Fruit fly (Drosophila melanogaster) whole organism, wandering third instar larva: ENCODE results near the gene Rel.

Experiments used
- Abd-B ChIP-seq: fragments of >200 bp; optimal IDR thresholded peaks from 2 replicates; lab custom pipeline; 2017; ENCODE audit warnings: missing biosample characterization, missing genetic modification characterization
- CG32264 ChIP-seq: fragments of 200-800 bp; sonication (Bioruptor generic); optimal IDR thresholded peaks from 2 replicates; lab custom pipeline; 2016; ENCODE audit warnings: missing biosample characterization, missing genetic modification characterization
- CG9705 ChIP-seq: fragments of 200-800 bp; sonication (Bioruptor generic); optimal IDR thresholded peaks from 2 replicates; lab custom pipeline; 2018; ENCODE audit warnings: missing biosample characterization, mild to moderate bottlenecking, missing genetic modification characterization
- Dif ChIP-seq: fragments of 200-275, 200-300 bp; sonication (Bioruptor generic); optimal IDR thresholded peaks from 2 replicates; lab custom pipeline; 2018; ENCODE audit warnings: missing biosample characterization, missing genetic modification characterization; ENCODE audit not compliant: partially characterized antibody
- GATAd ChIP-seq: sonication (Bioruptor generic); optimal IDR thresholded peaks from 2 replicates; lab custom pipeline; 2016; ENCODE audit warnings: missing biosample characterization, missing genetic modification characterization
- HLH106 ChIP-seq: fragments of 200-800 bp; optimal IDR thresholded peaks from 3 replicates; lab custom pipeline; 2019; ENCODE audit warnings: missing biosample characterization, mild to moderate bottlenecking, missing genetic modification characterization, moderate library complexity
- Hnf4 ChIP-seq: fragments of 200-800 bp; sonication (Bioruptor generic); optimal IDR thresholded peaks from 2 replicates; lab custom pipeline; 2016; ENCODE audit warnings: missing biosample characterization, mild to moderate bottlenecking, missing genetic modification characterization
- Hr78 ChIP-seq: fragments of >200 bp; optimal IDR thresholded peaks from 2 replicates; lab custom pipeline; 2017; ENCODE audit warnings: missing biosample characterization, missing genetic modification characterization
- Hr83 ChIP-seq: fragments of 200-300 bp; sonication (Bioruptor generic); optimal IDR thresholded peaks from 2 replicates; lab custom pipeline; 2016; ENCODE audit warnings: missing biosample characterization, mild to moderate bottlenecking, missing genetic modification characterization, moderate library complexity; ENCODE audit not compliant: poor library complexity, severe bottlenecking
- Jra ChIP-seq: sonication (Bioruptor generic); optimal IDR thresholded peaks from 2 replicates; lab custom pipeline; 2016; ENCODE audit warnings: missing biosample characterization, missing genetic modification characterization
- Mio ChIP-seq: sonication (Bioruptor generic); optimal IDR thresholded peaks from 2 replicates; lab custom pipeline; 2016; ENCODE audit warnings: missing biosample characterization, missing genetic modification characterization
- N ChIP-seq: fragments of >200 bp; optimal IDR thresholded peaks from 2 replicates; lab custom pipeline; 2018; ENCODE audit warnings: missing biosample characterization, missing external identifiers, missing genetic modification characterization
- OdsH ChIP-seq: fragments of 200-800 bp; sonication (Bioruptor generic); optimal IDR thresholded peaks from 2 replicates; lab custom pipeline; 2016; ENCODE audit warnings: missing biosample characterization, mild to moderate bottlenecking, missing genetic modification characterization
- Rel ChIP-seq, 2 experiments: fragments of 200-800 bp; sonication (Bioruptor generic) in 1 of 2; optimal IDR thresholded peaks; 2 replicates in 1 of 2; 3 replicates in 1 of 2; lab custom pipeline; 2016 to 2019; ENCODE audit warnings: mild to moderate bottlenecking in 2 of 2, missing biosample characterization in 2 of 2, missing genetic modification characterization in 2 of 2, moderate library complexity in 1 of 2
- Sp1 ChIP-seq: fragments of 200-800 bp; sonication (Bioruptor generic); optimal IDR thresholded peaks from 3 replicates; lab custom pipeline; 2019; ENCODE audit warnings: missing biosample characterization, mild to moderate bottlenecking, missing genetic modification characterization, moderate library complexity
- Vsx2 ChIP-seq: fragments of 200-300, 225-300 bp; sonication (Bioruptor generic); optimal IDR thresholded peaks from 2 replicates; lab custom pipeline; 2018; ENCODE audit warnings: missing biosample characterization, missing genetic modification characterization; ENCODE audit not compliant: partially characterized antibody
- br ChIP-seq: fragments of 200-800 bp; sonication (Bioruptor generic); optimal IDR thresholded peaks from 2 replicates; lab custom pipeline; 2016; ENCODE audit warnings: missing biosample characterization, missing genetic modification characterization
- brk ChIP-seq: fragments of 200-800 bp; sonication (Bioruptor generic); optimal IDR thresholded peaks from 2 replicates; lab custom pipeline; 2016; ENCODE audit warnings: missing biosample characterization, mild to moderate bottlenecking, missing genetic modification characterization
- dl ChIP-seq, 2 experiments: fragments of 175-275, 200-275 bp in 1 of 2; fragments of 200-275 bp in 1 of 2; sonication (Bioruptor generic); optimal IDR thresholded peaks; lab custom pipeline; 2018; ENCODE audit warnings: mild to moderate bottlenecking in 2 of 2, missing biosample characterization in 2 of 2, missing genetic modification characterization in 2 of 2, moderate library complexity in 2 of 2; ENCODE audit not compliant: partially characterized antibody in 2 of 2, insufficient read depth in 1 of 2
- dmrt93B ChIP-seq: fragments of 200-800 bp; sonication (Bioruptor generic); optimal IDR thresholded peaks from 2 replicates; lab custom pipeline; 2018; ENCODE audit warnings: missing biosample characterization, mild to moderate bottlenecking, missing genetic modification characterization
- dsf ChIP-seq: sonication (Bioruptor generic); optimal IDR thresholded peaks from 2 replicates; lab custom pipeline; 2016; ENCODE audit warnings: missing biosample characterization, missing genetic modification characterization, borderline replicate concordance
- ey ChIP-seq: fragments of 200-800 bp; sonication (Bioruptor generic); optimal IDR thresholded peaks from 2 replicates; lab custom pipeline; 2016; ENCODE audit warnings: missing biosample characterization, missing genetic modification characterization
- foxo ChIP-seq, 2 experiments: fragments of 200-800 bp; sonication (Bioruptor generic); optimal IDR thresholded peaks; 2 replicates in 1 of 2; 3 replicates in 1 of 2; lab custom pipeline; 2016 to 2017; ENCODE audit warnings: missing biosample characterization in 2 of 2, missing genetic modification characterization in 2 of 2
- fru ChIP-seq: fragments of 200-800 bp; sonication (Bioruptor generic); optimal IDR thresholded peaks from 3 replicates; lab custom pipeline; 2016; ENCODE audit warnings: missing biosample characterization, mild to moderate bottlenecking, missing genetic modification characterization
- h ChIP-seq: fragments of 200-800 bp; sonication (Bioruptor generic); optimal IDR thresholded peaks from 3 replicates; lab custom pipeline; 2016; ENCODE audit warnings: missing biosample characterization, mild to moderate bottlenecking, missing genetic modification characterization
- jim ChIP-seq: fragments of 175-275, 200-325 bp; sonication (Bioruptor generic); optimal IDR thresholded peaks from 2 replicates; lab custom pipeline; 2016; ENCODE audit warnings: missing biosample characterization, mild to moderate bottlenecking, missing genetic modification characterization
- lola ChIP-seq: fragments of >200 bp; optimal IDR thresholded peaks from 2 replicates; lab custom pipeline; 2017; ENCODE audit warnings: missing biosample characterization, missing genetic modification characterization
- pan ChIP-seq: fragments of >200 bp; optimal IDR thresholded peaks from 2 replicates; lab custom pipeline; 2017
- psq ChIP-seq: fragments of 200-800 bp; sonication (Bioruptor generic); optimal IDR thresholded peaks from 3 replicates; lab custom pipeline; 2017; ENCODE audit warnings: missing biosample characterization, mild to moderate bottlenecking, missing genetic modification characterization, moderate library complexity
- rgr ChIP-seq: fragments of 200-800 bp; sonication (Bioruptor generic); optimal IDR thresholded peaks from 3 replicates; lab custom pipeline; 2016; ENCODE audit warnings: missing biosample characterization, mild to moderate bottlenecking, missing genetic modification characterization
- sage ChIP-seq: fragments of 200-800 bp; sonication (Bioruptor generic); optimal IDR thresholded peaks from 2 replicates; lab custom pipeline; 2016; ENCODE audit warnings: missing biosample characterization, mild to moderate bottlenecking, missing genetic modification characterization
- sv ChIP-seq: fragments of 200-800 bp; sonication (Bioruptor generic); optimal IDR thresholded peaks from 3 replicates; lab custom pipeline; 2016; ENCODE audit warnings: missing biosample characterization, missing genetic modification characterization
- tai ChIP-seq: sonication (Bioruptor generic); optimal IDR thresholded peaks from 2 replicates; lab custom pipeline; 2016; ENCODE audit warnings: missing biosample characterization, missing genetic modification characterization
- usp ChIP-seq: fragments of >200 bp; optimal IDR thresholded peaks from 2 replicates; lab custom pipeline; 2017; ENCODE audit warnings: missing biosample characterization, missing genetic modification characterization
- woc ChIP-seq: sonication (Bioruptor generic); optimal IDR thresholded peaks from 2 replicates; lab custom pipeline; 2016; ENCODE audit warnings: missing biosample characterization, mild to moderate bottlenecking, missing genetic modification characterization

Rel gene

DNA sequence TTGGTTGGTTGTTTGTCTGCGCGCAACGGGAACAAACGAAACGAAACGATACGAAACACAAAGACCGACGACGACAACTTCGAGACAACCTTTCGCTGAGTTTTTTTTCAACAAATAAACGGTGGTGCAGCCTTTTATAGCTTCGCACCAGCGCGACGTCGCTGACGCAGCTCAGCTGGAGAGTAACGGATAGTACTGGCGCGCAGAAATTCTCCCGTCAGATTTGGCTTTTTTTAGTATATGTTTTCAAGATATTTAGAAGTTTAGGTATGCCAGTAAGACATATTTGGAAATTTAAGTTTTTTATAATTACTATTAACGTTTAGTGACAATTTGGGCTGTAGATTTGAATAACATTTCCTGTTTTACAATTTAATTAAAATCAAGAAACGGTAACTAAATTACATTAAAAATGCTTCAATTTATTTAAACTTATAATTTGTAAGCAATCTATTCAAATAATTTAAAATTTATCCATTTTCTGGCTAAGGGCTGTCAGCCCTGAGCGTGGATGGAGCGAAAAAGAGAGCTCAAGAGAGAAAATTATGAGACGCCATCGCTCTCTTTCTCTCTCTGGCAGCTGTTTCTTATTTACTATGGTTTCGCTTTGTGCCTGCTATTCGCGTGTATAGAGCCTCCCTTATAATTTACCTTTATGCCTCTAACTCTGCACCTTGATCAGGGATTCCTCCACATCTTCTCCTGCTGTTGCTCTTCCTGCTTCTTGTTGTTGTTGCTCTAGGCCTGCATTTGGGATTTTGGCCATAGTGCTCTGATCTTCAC lies 14.0 kb downstream of the Rel start (continued):
- TF ChIP-seq ey (GFP tag; lab: Kevin White, UChicago) = peak; percentile 74
- TF ChIP-seq, all 38 proteins: peak for 26

DNA sequence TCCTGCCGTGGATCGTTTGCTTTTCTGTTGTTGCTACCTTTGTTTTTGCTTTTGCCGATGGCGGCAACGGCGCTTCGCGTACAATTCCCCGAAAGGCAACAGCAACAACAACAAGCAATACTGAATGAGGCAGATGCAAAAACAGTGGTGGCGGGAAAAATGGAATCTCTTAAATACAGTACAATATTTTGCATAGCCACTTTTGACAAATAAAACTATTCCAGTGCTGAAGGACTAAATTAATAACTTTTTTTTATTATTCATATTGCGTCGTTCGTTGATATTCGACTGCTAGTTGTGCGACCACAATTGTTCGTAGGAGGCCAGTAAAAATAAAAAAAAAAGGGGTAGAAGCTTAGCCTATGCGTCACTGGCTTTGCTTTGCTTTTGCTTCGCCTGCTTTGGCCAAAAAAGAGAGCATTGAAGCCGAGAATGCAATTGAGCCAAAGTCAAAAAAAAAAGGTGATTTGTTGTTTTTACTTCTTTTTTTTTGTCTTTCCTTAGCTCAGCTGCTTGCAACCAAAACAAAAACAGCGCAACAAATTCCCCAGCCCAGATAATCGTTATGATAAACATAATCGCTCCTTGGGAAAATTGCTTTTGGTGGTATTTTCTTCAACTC lies 15.9 kb downstream of the Rel start:
- no peak for TF ChIP-seq jim
- peak; percentile 99 for TF ChIP-seq h
- TF ChIP-seq br (GFP tag; lab: Kevin White, UChicago) = peak; percentile 98
- TF ChIP-seq ey (GFP tag; lab: Kevin White, UChicago) = peak; percentile 98
- TF ChIP-seq usp (GFP tag; lab: Kevin White, UChicago) = no peak
- TF ChIP-seq fru (GFP tag; lab: Kevin White, UChicago) = peak; percentile 98
- TF ChIP-seq GATAd (GFP tag; lab: Kevin White, UChicago) = peak; percentile 78
- TF ChIP-seq Sp1 (GFP tag; lab: Kevin White, UChicago) = peak; percentile 93
- no peak for TF ChIP-seq Abd-B (GFP tag; lab: Kevin White, UChicago)
- no peak for TF ChIP-seq Vsx2 (GFP tag; lab: Kevin White, UChicago)
- peak; percentile 63 for TF ChIP-seq Mio
- TF ChIP-seq woc (GFP tag; lab: Kevin White, UChicago) = peak; percentile 94
- no peak for TF ChIP-seq lola (GFP tag; lab: Kevin White, UChicago)
- TF ChIP-seq N = no peak
- TF ChIP-seq Rel (GFP tag; optimal IDR thresholded peaks at IDR 0.05; lab: Kevin White, UChicago) = peak; percentile 97
- TF ChIP-seq Rel (tag; optimal IDR thresholded peaks at IDR 0.05; lab: Kevin White, UChicago) = peak; percentile 74
- no peak for TF ChIP-seq pan (lab: Kevin White, UChicago)
- peak; percentile 86 for TF ChIP-seq sv
- TF ChIP-seq Hr78 (GFP tag; lab: Kevin White, UChicago) = no peak
- TF ChIP-seq brk = peak; percentile 93
- TF ChIP-seq OdsH (GFP tag; lab: Kevin White, UChicago) = peak; percentile 98
- peak; percentile 89 for TF ChIP-seq tai
- TF ChIP-seq CG32264 (GFP tag; lab: Kevin White, UChicago) = peak; percentile 92
- TF ChIP-seq dmrt93B (GFP tag; lab: Kevin White, UChicago) = peak; percentile 93
- TF ChIP-seq Jra = peak; percentile 95
- peak; percentile 49 for TF ChIP-seq Hr83 (GFP tag; lab: Kevin White, UChicago)
- peak; percentile 96 for TF ChIP-seq psq (GFP tag; lab: Kevin White, UChicago)
- peak; percentile 83 for TF ChIP-seq dsf (GFP tag; lab: Kevin White, UChicago)
- no peak for TF ChIP-seq dl (GFP tag; optimal IDR thresholded peaks at IDR 0.05; lab: Kevin White, UChicago; ENCODE audit: insufficient read depth in 1 of 2, partially characterized antibody in 2 of 2)
- TF ChIP-seq Hnf4 (GFP tag; lab: Kevin White, UChicago) = peak; percentile 95
- peak; percentile 98 for TF ChIP-seq rgr (GFP tag; lab: Kevin White, UChicago)
- TF ChIP-seq CG9705 (GFP tag; lab: Kevin White, UChicago) = peak; percentile 72
- peak; percentile 90 for TF ChIP-seq sage (GFP tag; lab: Kevin White, UChicago)
- peak; percentile 92 to 98 for TF ChIP-seq foxo (GFP tag; optimal IDR thresholded peaks at IDR 0.05; lab: Kevin White, UChicago)
- TF ChIP-seq HLH106 (tag; lab: Kevin White, UChicago) = peak; percentile 95
- no peak for TF ChIP-seq Dif

DNA sequence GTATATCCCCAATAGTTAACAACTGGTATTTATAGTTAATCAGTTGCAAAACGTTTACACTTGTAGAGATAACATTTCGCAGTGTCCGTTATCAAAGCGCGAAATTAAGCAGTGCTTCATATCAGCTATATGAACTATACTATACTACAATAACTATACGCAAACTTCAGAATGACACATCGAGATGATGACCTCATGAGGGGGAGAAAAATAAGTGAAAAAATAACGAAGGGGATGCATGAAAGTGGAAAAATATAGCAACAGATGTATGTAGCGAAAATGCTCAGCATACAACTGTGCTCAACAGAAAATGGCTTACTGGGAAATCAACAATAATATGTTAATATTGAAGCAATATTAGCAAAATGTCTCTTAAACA lies 17.0 kb downstream of the Rel start:
- TF ChIP-seq fru (GFP tag; lab: Kevin White, UChicago) (no peak), N (no peak), Vsx2 (GFP tag; lab: Kevin White, UChicago) (no peak), dmrt93B (GFP tag; lab: Kevin White, UChicago) (no peak), woc (GFP tag; lab: Kevin White, UChicago) (no peak), Jra (no peak)
